Worm (Caenorhabditis elegans) whole organism, L4 larva: Measurements from ENCODE around the gene F56H9.2.
A peak's percentile ranks its signal among the peaks of the same experiment; 100 is the strongest.

Experiments used
- F10B5.3 ChIP-seq: sonication (generic microtip); optimal IDR thresholded peaks from 2 replicates; lab custom pipeline; 2016; ENCODE audit warnings: mild to moderate bottlenecking, missing genetic modification characterization, missing compliant biosample characterization
- F49E8.2 ChIP-seq: sonication (generic microtip); optimal IDR thresholded peaks from 2 replicates; lab custom pipeline; 2016; ENCODE audit warnings: missing compliant biosample characterization, mild to moderate bottlenecking, missing genetic modification characterization, borderline replicate concordance
- T20F7.1 ChIP-seq: fragments of 200-800 bp; sonication (Bioruptor generic); optimal IDR thresholded peaks from 2 replicates; lab custom pipeline; 2018; ENCODE audit warnings: mild to moderate bottlenecking, missing genetic modification characterization, missing compliant biosample characterization
- T26A8.4 ChIP-seq: fragments of 200-800 bp; sonication (Bioruptor generic); IDR thresholded peaks from 2 replicates; pipeline ENCODE4 v1.3.6; 2022; ENCODE audit warnings: missing genetic modification characterization, missing compliant biosample characterization
- Y105C5A.15 ChIP-seq: fragments of 200-800 bp; sonication (Bioruptor generic); IDR thresholded peaks from 2 replicates; pipeline ENCODE4 v1.3.6; 2022; ENCODE audit warnings: missing genetic modification characterization, missing compliant biosample characterization
- Y48G9A.11 ChIP-seq: fragments of 200-800 bp; sonication (Bioruptor generic); IDR thresholded peaks from 2 replicates; pipeline ENCODE4 v1.3.6; 2022; ENCODE audit warnings: missing genetic modification reagents, missing genetic modification characterization, missing compliant biosample characterization
- Y75B8A.6 ChIP-seq: fragments of 200-800 bp; sonication (Bioruptor generic); IDR thresholded peaks from 2 replicates; pipeline ENCODE4 v1.3.6; 2022; ENCODE audit warnings: missing genetic modification reagents, missing genetic modification characterization, missing compliant biosample characterization
- ama-1 ChIP-seq: fragments of 150-350 bp; optimal IDR thresholded peaks from 2 replicates; lab custom pipeline; 2014; ENCODE audit warnings: inconsistent platforms, mixed read lengths
- attf-4 ChIP-seq: sonication (generic microtip); optimal IDR thresholded peaks from 3 replicates; lab custom pipeline; 2017; ENCODE audit warnings: missing biosample characterization, missing genetic modification characterization
- ceh-20 ChIP-seq: fragments of 200-800 bp; sonication (Bioruptor generic); IDR thresholded peaks from 2 replicates; pipeline ENCODE4 v1.3.6; 2022; ENCODE audit warnings: missing genetic modification reagents, missing genetic modification characterization, missing compliant biosample characterization
- ceh-32 ChIP-seq: sonication (generic microtip); optimal IDR thresholded peaks from 2 replicates; lab custom pipeline; 2016; ENCODE audit warnings: mild to moderate bottlenecking, missing genetic modification characterization, missing compliant biosample characterization; ENCODE audit not compliant: poor library complexity
- ceh-44 ChIP-seq: fragments of 200-800 bp; sonication (Bioruptor generic); IDR thresholded peaks from 2 replicates; pipeline ENCODE4 v1.3.6; 2022; ENCODE audit warnings: missing genetic modification reagents, missing genetic modification characterization, missing compliant biosample characterization
- ceh-62 ChIP-seq: sonication (generic microtip); optimal IDR thresholded peaks from 2 replicates; lab custom pipeline; 2017; ENCODE audit warnings: missing biosample characterization, missing genetic modification characterization
- ceh-82 ChIP-seq: sonication (generic microtip); optimal IDR thresholded peaks from 2 replicates; lab custom pipeline; 2017; ENCODE audit warnings: missing biosample characterization, missing genetic modification characterization
- ces-1 ChIP-seq: fragments of 150-350 bp; sonication (generic microtip); optimal IDR thresholded peaks from 4 replicates; lab custom pipeline; 2014; ENCODE audit warnings: missing biosample characterization, missing genetic modification reagents, missing genetic modification characterization
- cey-2 ChIP-seq: sonication (generic microtip); optimal IDR thresholded peaks from 3 replicates; lab custom pipeline; 2017; ENCODE audit warnings: missing genetic modification characterization, mild to moderate bottlenecking, missing compliant biosample characterization, antibody characterized with exemption, borderline replicate concordance; ENCODE audit not compliant: insufficient read depth
- ctbp-1 ChIP-seq: fragments of 200-800 bp; sonication (Bioruptor generic); IDR thresholded peaks from 2 replicates; pipeline ENCODE4 v1.3.6; 2022; ENCODE audit warnings: missing genetic modification reagents, missing genetic modification characterization, missing compliant biosample characterization
- daf-8 ChIP-seq: fragments of 200-800 bp; sonication (Bioruptor generic); IDR thresholded peaks from 2 replicates; pipeline ENCODE4 v1.3.6; 2022; ENCODE audit warnings: missing genetic modification characterization, missing compliant biosample characterization
- dmd-6 ChIP-seq: fragments of 200-800 bp; sonication (Bioruptor generic); IDR thresholded peaks from 2 replicates; pipeline ENCODE4 v1.3.6; 2022; ENCODE audit warnings: missing genetic modification reagents, missing genetic modification characterization, missing compliant biosample characterization
- dmd-8 ChIP-seq: fragments of 200-800 bp; sonication (Bioruptor generic); IDR thresholded peaks from 2 replicates; pipeline ENCODE4 v1.3.6; 2022; ENCODE audit warnings: missing genetic modification characterization, missing compliant biosample characterization
- dmd-9 ChIP-seq: fragments of 200-800 bp; sonication (Bioruptor generic); IDR thresholded peaks from 2 replicates; pipeline ENCODE4 v1.3.6; 2022; ENCODE audit warnings: missing genetic modification reagents, missing genetic modification characterization, missing compliant biosample characterization
- dpl-1 ChIP-seq: fragments of 150-350 bp; optimal IDR thresholded peaks from 2 replicates; lab custom pipeline; 2014; ENCODE audit warnings: missing biosample characterization, missing genetic modification reagents, missing genetic modification characterization
- duxl-1 ChIP-seq: sonication (generic microtip); optimal IDR thresholded peaks from 2 replicates; lab custom pipeline; 2016; ENCODE audit warnings: mild to moderate bottlenecking, missing genetic modification characterization, moderate library complexity, missing compliant biosample characterization; ENCODE audit not compliant: poor library complexity
- dve-1 ChIP-seq: sonication (generic microtip); optimal IDR thresholded peaks from 2 replicates; lab custom pipeline; 2017; ENCODE audit warnings: antibody characterized with exemption, mild to moderate bottlenecking, missing genetic modification characterization, missing compliant biosample characterization; ENCODE audit not compliant: insufficient read depth
- fkh-10 ChIP-seq: fragments of 150-350 bp; optimal IDR thresholded peaks from 2 replicates; lab custom pipeline; 2014; ENCODE audit warnings: missing biosample characterization, missing genetic modification reagents, missing genetic modification characterization
- gei-8 ChIP-seq: fragments of 200-800 bp; sonication (Bioruptor generic); optimal IDR thresholded peaks from 2 replicates; lab custom pipeline; 2018; ENCODE audit warnings: mild to moderate bottlenecking, missing genetic modification characterization, missing compliant biosample characterization
- hlh-11 ChIP-seq: fragments of 200-800 bp; sonication (Bioruptor generic); optimal IDR thresholded peaks from 2 replicates; lab custom pipeline; 2018; ENCODE audit warnings: mild to moderate bottlenecking, missing genetic modification characterization, missing compliant biosample characterization
- hlh-30 ChIP-seq: sonication (generic microtip); optimal IDR thresholded peaks from 2 replicates; lab custom pipeline; 2017; ENCODE audit warnings: antibody characterized with exemption, mild to moderate bottlenecking, missing genetic modification characterization, missing compliant biosample characterization; ENCODE audit not compliant: insufficient read depth
- hmg-1.1 ChIP-seq: fragments of 200-800 bp; sonication (Bioruptor generic); IDR thresholded peaks from 2 replicates; pipeline ENCODE4 v1.3.6; 2022; ENCODE audit warnings: missing genetic modification reagents, missing genetic modification characterization, missing compliant biosample characterization
- lin-15B ChIP-seq: fragments of 150-350 bp; sonication (generic microtip); optimal IDR thresholded peaks from 3 replicates; lab custom pipeline; 2014; ENCODE audit warnings: missing biosample characterization, missing genetic modification characterization
- lin-38 ChIP-seq: fragments of 200-800 bp; sonication (Bioruptor generic); IDR thresholded peaks from 2 replicates; pipeline ENCODE4 v1.3.6; 2022; ENCODE audit warnings: missing genetic modification reagents, missing genetic modification characterization, missing compliant biosample characterization
- lin-39 ChIP-seq: fragments of 150-350 bp; optimal IDR thresholded peaks from 2 replicates; lab custom pipeline; 2014; ENCODE audit warnings: missing biosample characterization, missing genetic modification reagents, missing genetic modification characterization
- lir-3 ChIP-seq: sonication (generic microtip); optimal IDR thresholded peaks from 2 replicates; lab custom pipeline; 2016; ENCODE audit warnings: mild to moderate bottlenecking, missing genetic modification characterization, missing compliant biosample characterization
- madf-9 ChIP-seq: fragments of 200-800 bp; sonication (Bioruptor generic); conservative IDR thresholded peaks from 2 replicates; pipeline ENCODE4 v1.3.6; 2022; ENCODE audit warnings: missing genetic modification reagents, missing genetic modification characterization, missing compliant biosample characterization
- mep-1 ChIP-seq: fragments of 150-350 bp; sonication (generic microtip); optimal IDR thresholded peaks from 3 replicates; lab custom pipeline; 2014; ENCODE audit warnings: missing biosample characterization, missing genetic modification characterization
- mxl-3 ChIP-seq: fragments of 200-800 bp; sonication (Bioruptor generic); optimal IDR thresholded peaks from 2 replicates; lab custom pipeline; 2018; ENCODE audit warnings: mild to moderate bottlenecking, missing genetic modification characterization, missing compliant biosample characterization
- nhr-10 ChIP-seq: fragments of 150-350 bp; optimal IDR thresholded peaks from 2 replicates; lab custom pipeline; 2014; ENCODE audit warnings: missing biosample characterization, missing genetic modification characterization
- nhr-41 ChIP-seq: fragments of 200-800 bp; sonication (Bioruptor generic); IDR thresholded peaks from 2 replicates; pipeline ENCODE4 v1.3.6; 2022; ENCODE audit warnings: missing genetic modification reagents, missing genetic modification characterization, missing compliant biosample characterization
- nhr-42 ChIP-seq: fragments of 200-800 bp; sonication (Bioruptor generic); IDR thresholded peaks from 2 replicates; pipeline ENCODE4 v1.3.6; 2022; ENCODE audit warnings: missing genetic modification characterization, missing compliant biosample characterization
- nhr-6 ChIP-seq: fragments of 150-350 bp; optimal IDR thresholded peaks from 2 replicates; lab custom pipeline; 2014; ENCODE audit warnings: missing biosample characterization, missing genetic modification characterization
- nhr-76 ChIP-seq: fragments of 150-350 bp; optimal IDR thresholded peaks from 2 replicates; lab custom pipeline; 2014; ENCODE audit warnings: missing biosample characterization, missing genetic modification characterization
- pha-4 ChIP-seq, 2 experiments: fragments of 150-350 bp in 1 of 2; fragments of 200-800 bp in 1 of 2; sonication (Bioruptor generic) in 1 of 2; IDR thresholded peaks in 1 of 2; optimal IDR thresholded peaks in 1 of 2; 2 replicates each; pipeline versions ENCODE4 v1.3.6 to Lab custom; 2014 to 2022; ENCODE audit warnings: missing genetic modification characterization in 2 of 2, missing genetic modification reagents in 2 of 2, missing biosample characterization in 1 of 2, missing compliant biosample characterization in 1 of 2
- skn-1 ChIP-seq: fragments of 150-350 bp; optimal IDR thresholded peaks from 2 replicates; lab custom pipeline; 2014; ENCODE audit warnings: missing biosample characterization, missing genetic modification characterization
- snpc-4 ChIP-seq: fragments of 150-350 bp; optimal IDR thresholded peaks from 2 replicates; lab custom pipeline; 2014; ENCODE audit warnings: missing biosample characterization, missing genetic modification characterization
- spr-1 ChIP-seq: sonication (generic microtip); optimal IDR thresholded peaks from 2 replicates; lab custom pipeline; 2016; ENCODE audit warnings: mild to moderate bottlenecking, missing genetic modification characterization, missing compliant biosample characterization
- tag-97 ChIP-seq: fragments of 200-800 bp; sonication (Bioruptor generic); IDR thresholded peaks from 2 replicates; pipeline ENCODE4 v1.3.6; 2022; ENCODE audit warnings: missing genetic modification characterization, missing compliant biosample characterization
- unc-39 ChIP-seq: sonication (generic microtip); optimal IDR thresholded peaks from 2 replicates; lab custom pipeline; 2017; ENCODE audit warnings: missing biosample characterization, missing genetic modification characterization
- unc-62 ChIP-seq, 3 experiments: fragments of 150-350 bp in 1 of 3; sonication (generic microtip); optimal IDR thresholded peaks in 2 of 3; peaks in 1 of 3; 1 replicate in 1 of 3; 2 replicates in 2 of 3; lab custom pipeline; 2014 to 2017; ENCODE audit warnings: missing biosample characterization in 3 of 3, missing genetic modification characterization in 3 of 3, missing genetic modification reagents in 3 of 3, missing genotype in 1 of 3
- vab-7 ChIP-seq: fragments of 200-800 bp; sonication (Bioruptor generic); IDR thresholded peaks from 2 replicates; pipeline ENCODE4 v1.3.6; 2022; ENCODE audit warnings: missing genetic modification reagents, missing genetic modification characterization, missing compliant biosample characterization

Gene F56H9.2

ce11 chrV:12637764-12638502 is 470 bp downstream of the F56H9.2 start (continued):
- TF ChIP-seq duxl-1 (tag; lab: Kevin White, UChicago) (no peak), ceh-32 (tag; lab: Kevin White, UChicago) (no peak), unc-39 (tag; lab: Kevin White, UChicago) (no peak), ctbp-1 (GFP tag; lab: Robert Waterston, UW) (no peak), daf-8 (no peak), lir-3 (tag; lab: Kevin White, UChicago) (no peak), spr-1 (tag; lab: Kevin White, UChicago) (no peak), ceh-62 (tag; lab: Kevin White, UChicago) (no peak), ces-1 (no peak), T20F7.1 (no peak), dmd-9 (no peak), ama-1 (lab: Kevin White, UChicago) (no peak), hlh-11 (tag; lab: Kevin White, UChicago) (peak; percentile 74), nhr-41 (GFP tag; lab: Robert Waterston, UW) (no peak), unc-62 (GFP tag; optimal IDR thresholded peaks at IDR 0.05 in 1 of 2; lab: Kevin White, UChicago) (peak in 1 of 2 experiments; percentile 7), unc-62 (tag; optimal IDR thresholded peaks at IDR 0.05; lab: Kevin White, UChicago) (no peak), lin-39 (tag; lab: Kevin White, UChicago) (no peak), lin-38 (GFP tag; lab: Robert Waterston, UW) (no peak), nhr-76 (no peak), hmg-1.1 (GFP tag; lab: Robert Waterston, UW) (no peak), lin-15B (tag; lab: Kevin White, UChicago) (no peak), mxl-3 (GFP tag; lab: Kevin White, UChicago) (peak; percentile 32), fkh-10 (no peak), vab-7 (GFP tag; lab: Robert Waterston, UW) (no peak), dve-1 (tag; lab: Kevin White, UChicago) (peak; percentile 35), dmd-6 (peak; percentile 50), snpc-4 (tag; lab: Kevin White, UChicago) (no peak), Y105C5A.15 (GFP tag; lab: Robert Waterston, UW) (no peak), gei-8 (no peak), pha-4 (GFP tag; IDR thresholded peaks at IDR 0.05; lab: Robert Waterston, UW) (no peak), pha-4 (tag; optimal IDR thresholded peaks at IDR 0.05; lab: Kevin White, UChicago) (no peak), F49E8.2 (tag; lab: Kevin White, UChicago) (no peak), madf-9 (GFP tag; lab: Robert Waterston, UW) (no peak), hlh-30 (peak; percentile 70), mep-1 (tag; lab: Kevin White, UChicago) (no peak), Y48G9A.11 (GFP tag; lab: Robert Waterston, UW) (no peak), nhr-10 (tag; lab: Kevin White, UChicago) (no peak), nhr-6 (tag; lab: Kevin White, UChicago) (peak; percentile 71), skn-1 (tag; lab: Kevin White, UChicago) (no peak), attf-4 (tag; lab: Kevin White, UChicago) (no peak), dpl-1 (no peak), dmd-8 (GFP tag; lab: Robert Waterston, UW) (no peak), ceh-20 (no peak), ceh-82 (tag; lab: Kevin White, UChicago) (no peak), tag-97 (GFP tag; lab: Robert Waterston, UW) (no peak), ceh-44 (no peak), nhr-42 (no peak), Y75B8A.6 (GFP tag; lab: Robert Waterston, UW) (no peak), F10B5.3 (tag; lab: Kevin White, UChicago) (no peak), T26A8.4 (GFP tag; lab: Robert Waterston, UW) (no peak), cey-2 (tag; lab: Kevin White, UChicago) (no peak)
